Worm (Caenorhabditis elegans) whole organism, young adult: ENCODE measurements around the gene K01A6.5.

ENCODE experiments used
- B0261.1 ChIP-seq: sonication (generic microtip); optimal IDR thresholded peaks from 2 replicates; lab custom pipeline; 2016; ENCODE audit warnings: mild to moderate bottlenecking, missing genetic modification characterization, moderate library complexity, missing compliant biosample characterization
- C06A6.2 ChIP-seq: fragments of 200-800 bp; sonication (Bioruptor generic); conservative IDR thresholded peaks from 2 replicates; pipeline ENCODE4 v1.3.6; 2022; ENCODE audit warnings: missing genetic modification characterization, missing compliant biosample characterization
- F23B12.7 ChIP-seq: sonication (generic microtip); optimal IDR thresholded peaks from 2 replicates; lab custom pipeline; 2017; ENCODE audit warnings: missing genetic modification characterization, mild to moderate bottlenecking, missing compliant biosample characterization, antibody characterized with exemption, moderate library complexity; ENCODE audit not compliant: insufficient read depth
- F37B4.10 ChIP-seq: fragments of 200-800 bp; sonication (Bioruptor generic); IDR thresholded peaks from 2 replicates; pipeline ENCODE4 v1.3.6; 2022; ENCODE audit warnings: missing genetic modification characterization, missing compliant biosample characterization
- F39B2.1 ChIP-seq: fragments of 200-800 bp; sonication (Bioruptor generic); IDR thresholded peaks from 2 replicates; pipeline ENCODE4 v1.3.6; 2022; ENCODE audit warnings: missing genetic modification reagents, missing genetic modification characterization, missing compliant biosample characterization
- F49E8.2 ChIP-seq: sonication (generic microtip); optimal IDR thresholded peaks from 3 replicates; lab custom pipeline; 2017; ENCODE audit warnings: missing genetic modification characterization, mild to moderate bottlenecking, missing compliant biosample characterization, antibody characterized with exemption, moderate library complexity; ENCODE audit not compliant: insufficient read depth
- Y53G8AR.9 ChIP-seq: fragments of 200-800 bp; sonication (Bioruptor generic); conservative IDR thresholded peaks from 2 replicates; pipeline ENCODE4 v1.3.6; 2022; ENCODE audit warnings: missing genetic modification reagents, missing genetic modification characterization, missing compliant biosample characterization
- Y56A3A.18 ChIP-seq: fragments of 200-800 bp; sonication (Bioruptor generic); IDR thresholded peaks from 2 replicates; pipeline ENCODE4 v1.3.6; 2022; ENCODE audit warnings: missing genetic modification reagents, missing genetic modification characterization, missing compliant biosample characterization
- Y95B8A.8 ChIP-seq: fragments of 200-800 bp; sonication (Bioruptor generic); IDR thresholded peaks from 2 replicates; pipeline ENCODE4 v1.3.6; 2022; ENCODE audit warnings: missing genetic modification reagents, missing genetic modification characterization, missing compliant biosample characterization
- ZK185.1 ChIP-seq: sonication (generic microtip); optimal IDR thresholded peaks from 2 replicates; lab custom pipeline; 2016; ENCODE audit warnings: mild to moderate bottlenecking, missing genetic modification characterization, missing compliant biosample characterization; ENCODE audit not compliant: poor library complexity, severe bottlenecking
- atf-7 ChIP-seq: sonication (generic microtip); optimal IDR thresholded peaks from 2 replicates; lab custom pipeline; 2017; ENCODE audit warnings: mild to moderate bottlenecking, missing genetic modification characterization, missing compliant biosample characterization
- ccch-3 ChIP-seq: fragments of 200-800 bp; sonication (Bioruptor generic); optimal IDR thresholded peaks from 2 replicates; lab custom pipeline; 2018; ENCODE audit warnings: mild to moderate bottlenecking, missing genetic modification characterization, missing compliant biosample characterization
- ceh-79 ChIP-seq: sonication (generic microtip); optimal IDR thresholded peaks from 2 replicates; lab custom pipeline; 2017; ENCODE audit warnings: mild to moderate bottlenecking, missing genetic modification characterization, missing compliant biosample characterization
- dpl-1 ChIP-seq: fragments of 150-350 bp; optimal IDR thresholded peaks from 2 replicates; lab custom pipeline; 2014; ENCODE audit warnings: missing biosample characterization, missing genetic modification reagents, missing genetic modification characterization
- efl-1 ChIP-seq: fragments of 150-350 bp; optimal IDR thresholded peaks from 2 replicates; lab custom pipeline; 2014; ENCODE audit warnings: missing biosample characterization, missing genetic modification reagents, missing genetic modification characterization
- egl-18 ChIP-seq: fragments of 200-800 bp; sonication (Bioruptor generic); IDR thresholded peaks from 2 replicates; pipeline ENCODE4 v1.3.6; 2022; ENCODE audit warnings: missing genetic modification reagents, missing genetic modification characterization, missing compliant biosample characterization
- him-1 ChIP-seq: sonication (generic microtip); optimal IDR thresholded peaks from 2 replicates; lab custom pipeline; 2016; ENCODE audit warnings: missing genotype, missing genetic modification reagents, missing genetic modification characterization, missing compliant biosample characterization
- hlh-26 ChIP-seq: fragments of 200-800 bp; sonication (Bioruptor generic); conservative IDR thresholded peaks from 2 replicates; pipeline ENCODE4 v1.3.6; 2022; ENCODE audit warnings: missing genetic modification reagents, missing genetic modification characterization, missing compliant biosample characterization
- hmg-20 ChIP-seq: fragments of 200-800 bp; sonication (Bioruptor generic); IDR thresholded peaks from 2 replicates; pipeline ENCODE4 v1.3.6; 2022; ENCODE audit warnings: missing genetic modification reagents, missing genetic modification characterization, missing compliant biosample characterization
- lin-35 ChIP-seq, 3 experiments: fragments of 150-350 bp in 2 of 3; sonication (generic microtip) in 1 of 3; optimal IDR thresholded peaks; 2 replicates each; lab custom pipeline; 2014 to 2018; ENCODE audit warnings: missing biosample characterization in 3 of 3, missing genetic modification characterization in 3 of 3, missing genetic modification reagents in 3 of 3
- madf-10 ChIP-seq: sonication (generic microtip); optimal IDR thresholded peaks from 2 replicates; lab custom pipeline; 2016; ENCODE audit warnings: mild to moderate bottlenecking, missing genetic modification characterization, missing compliant biosample characterization
- mcd-1 ChIP-seq: fragments of 200-800 bp; sonication (Bioruptor generic); IDR thresholded peaks from 2 replicates; pipeline ENCODE4 v1.3.6; 2022; ENCODE audit warnings: missing genetic modification reagents, missing genetic modification characterization, missing compliant biosample characterization
- mel-28 ChIP-seq: sonication (generic microtip); optimal IDR thresholded peaks from 2 replicates; lab custom pipeline; 2016; ENCODE audit warnings: borderline replicate concordance, mild to moderate bottlenecking, missing genetic modification characterization, missing compliant biosample characterization
- nfya-1 ChIP-seq: sonication (generic microtip); optimal IDR thresholded peaks from 2 replicates; lab custom pipeline; 2017; ENCODE audit warnings: antibody characterized with exemption, missing compliant biosample characterization, missing genetic modification characterization, borderline replicate concordance; ENCODE audit not compliant: insufficient read depth
- nhr-120 ChIP-seq: fragments of 200-800 bp; sonication (Bioruptor generic); IDR thresholded peaks from 2 replicates; pipeline ENCODE4 v1.3.6; 2022; ENCODE audit warnings: missing genetic modification characterization, missing compliant biosample characterization
- nhr-27 ChIP-seq: fragments of 200-800 bp; sonication (Bioruptor generic); optimal IDR thresholded peaks from 2 replicates; lab custom pipeline; 2018; ENCODE audit warnings: mild to moderate bottlenecking, missing genetic modification characterization, moderate library complexity, missing compliant biosample characterization
- nhr-90 ChIP-seq: sonication (generic microtip); optimal IDR thresholded peaks from 2 replicates; lab custom pipeline; 2016; ENCODE audit warnings: missing genotype, mild to moderate bottlenecking, missing genetic modification characterization, missing compliant biosample characterization
- pbrm-1 ChIP-seq: fragments of 200-800 bp; sonication (Bioruptor generic); IDR thresholded peaks from 2 replicates; pipeline ENCODE4 v1.3.6; 2022; ENCODE audit warnings: missing genetic modification reagents, missing genetic modification characterization, missing compliant biosample characterization
- pha-4 ChIP-seq: fragments of 150-350 bp; sonication (generic microtip); optimal IDR thresholded peaks from 2 replicates; lab custom pipeline; 2014; ENCODE audit warnings: missing biosample characterization, missing genetic modification reagents, missing genetic modification characterization
- rpc-1 ChIP-seq, 2 experiments: fragments of 150-350 bp in 1 of 2; sonication (generic microtip) in 1 of 2; optimal IDR thresholded peaks; 2 replicates each; lab custom pipeline; 2014 to 2018; ENCODE audit warnings: missing biosample characterization in 1 of 2, missing genetic modification characterization in 1 of 2, missing genetic modification reagents in 1 of 2, missing genotype in 1 of 2
- sea-2 ChIP-seq: fragments of 200-800 bp; sonication (Bioruptor generic); IDR thresholded peaks from 2 replicates; pipeline ENCODE4 v1.3.6; 2022; ENCODE audit warnings: missing genetic modification characterization, missing compliant biosample characterization
- tlf-1 ChIP-seq: fragments of 200-800 bp; sonication (Bioruptor generic); optimal IDR thresholded peaks from 2 replicates; lab custom pipeline; 2018; ENCODE audit warnings: mild to moderate bottlenecking, missing genetic modification characterization, missing compliant biosample characterization
- ztf-22 ChIP-seq: fragments of 200-800 bp; sonication (Bioruptor generic); optimal IDR thresholded peaks from 2 replicates; lab custom pipeline; 2018; ENCODE audit warnings: mild to moderate bottlenecking, missing genetic modification characterization, moderate library complexity, missing compliant biosample characterization
- ztf-26 ChIP-seq: sonication (generic microtip); optimal IDR thresholded peaks from 2 replicates; lab custom pipeline; 2017; ENCODE audit warnings: missing genetic modification characterization, missing compliant biosample characterization
- ztf-3 ChIP-seq: fragments of 200-800 bp; sonication (Bioruptor generic); optimal IDR thresholded peaks from 2 replicates; lab custom pipeline; 2018; ENCODE audit warnings: mild to moderate bottlenecking, missing genetic modification characterization, missing compliant biosample characterization
- ztf-6 ChIP-seq: fragments of 200-800 bp; sonication (Bioruptor generic); IDR thresholded peaks from 2 replicates; pipeline ENCODE4 v1.3.6; 2022; ENCODE audit warnings: missing genetic modification reagents, missing genetic modification characterization, missing compliant biosample characterization

The K01A6.5 gene

ce11 chrIV:11713289-11713688 lies 29.2 kb upstream of the K01A6.5 start:
- no peak for TF ChIP-seq ztf-6 (GFP tag; lab: Robert Waterston, UW)
- TF ChIP-seq egl-18 (GFP tag; lab: Robert Waterston, UW), result no peak
- TF ChIP-seq ceh-79 (tag; lab: Kevin White, UChicago), result no peak
- TF ChIP-seq hlh-26 (GFP tag; lab: Robert Waterston, UW), result no peak
- TF ChIP-seq F23B12.7 (tag; lab: Kevin White, UChicago), result no peak
- TF ChIP-seq pbrm-1 (GFP tag; lab: Robert Waterston, UW), result no peak
- no peak for TF ChIP-seq nhr-27 (tag; lab: Kevin White, UChicago)
- TF ChIP-seq Y53G8AR.9 (GFP tag; lab: Robert Waterston, UW), result no peak
- no peak for TF ChIP-seq ztf-3 (GFP tag; lab: Kevin White, UChicago)
- TF ChIP-seq atf-7, result no peak
- TF ChIP-seq sea-2 (GFP tag; lab: Robert Waterston, UW), result no peak
- no peak for TF ChIP-seq ZK185.1
- TF ChIP-seq dpl-1, result no peak
- no peak for TF ChIP-seq Y56A3A.18 (GFP tag; lab: Robert Waterston, UW)
- no peak for TF ChIP-seq B0261.1 (tag; lab: Kevin White, UChicago)
- TF ChIP-seq C06A6.2, result no peak
- TF ChIP-seq, all 124 proteins: peak for 0

- TF ChIP-seq mcd-1 (GFP tag; lab: Robert Waterston, UW) (no peak), Y95B8A.8 (GFP tag; lab: Robert Waterston, UW) (no peak), mel-28 (tag; lab: Kevin White, UChicago) (no peak), lin-35 (GFP tag; optimal IDR thresholded peaks at IDR 0.05; lab: Kevin White, UChicago) (no peak), ccch-3 (GFP tag; lab: Kevin White, UChicago) (no peak), nfya-1 (tag; lab: Kevin White, UChicago) (no peak), atf-7 (no peak), pbrm-1 (GFP tag; lab: Robert Waterston, UW) (no peak), F37B4.10 (GFP tag; lab: Robert Waterston, UW) (no peak), tlf-1 (GFP tag; lab: Kevin White, UChicago) (no peak), pha-4 (no peak), B0261.1 (tag; lab: Kevin White, UChicago) (no peak), efl-1 (GFP tag; lab: Kevin White, UChicago) (no peak), ztf-22 (GFP tag; lab: Kevin White, UChicago) (no peak), sea-2 (GFP tag; lab: Robert Waterston, UW) (no peak), rpc-1 (optimal IDR thresholded peaks at IDR 0.05; lab: Kevin White, UChicago) (no peak), rpc-1 (tag; optimal IDR thresholded peaks at IDR 0.05; lab: Kevin White, UChicago) (no peak)
Observed at ce11 chrIV:11714739-11715138, 27.8 kb upstream of the K01A6.5 start, which contains the start of gene magi-1. Gene magi-1, plus strand, starts transcription at chrIV:11715039.

- no peak for TF ChIP-seq pha-4
- no peak for TF ChIP-seq nhr-90 (tag; lab: Kevin White, UChicago)
- no peak for TF ChIP-seq nhr-120
- TF ChIP-seq F49E8.2 (tag; lab: Kevin White, UChicago), result no peak
- TF ChIP-seq F39B2.1, result no peak
- TF ChIP-seq ztf-26 (tag; lab: Kevin White, UChicago), result no peak
- no peak for TF ChIP-seq ceh-79 (tag; lab: Kevin White, UChicago)
- TF ChIP-seq lin-35 (GFP tag; optimal IDR thresholded peaks at IDR 0.05; lab: Kevin White, UChicago), result no peak
- no peak for TF ChIP-seq ZK185.1
- TF ChIP-seq him-1 (tag; lab: Kevin White, UChicago), result no peak
- TF ChIP-seq hmg-20 (GFP tag; lab: Robert Waterston, UW), result no peak
- TF ChIP-seq madf-10 (tag; lab: Kevin White, UChicago), result no peak
- no peak for TF ChIP-seq egl-18 (GFP tag; lab: Robert Waterston, UW)
Observed at ce11 chrIV:11716414-11716813, 26.1 kb upstream of the K01A6.5 start.
